Worm (Caenorhabditis elegans) whole organism, mixed stage, embryonic: Measurements from ENCODE around the gene ZK1251.3.

ENCODE experiments used
- M03D4.4 ChIP-seq: sonication (generic microtip); optimal IDR thresholded peaks from 2 replicates; lab custom pipeline; 2017; ENCODE audit warnings: mild to moderate bottlenecking, missing genetic modification characterization, missing compliant biosample characterization
- bed-3 ChIP-seq: fragments of 200-800 bp; sonication (Bioruptor generic); optimal IDR thresholded peaks from 3 replicates; lab custom pipeline; 2018; ENCODE audit warnings: mild to moderate bottlenecking, missing genetic modification characterization, moderate library complexity, missing compliant biosample characterization
- blmp-1 ChIP-seq: fragments of 150-350 bp; optimal IDR thresholded peaks from 2 replicates; lab custom pipeline; 2014; ENCODE audit warnings: missing biosample characterization, missing genetic modification characterization
- ceh-39 ChIP-seq: fragments of 150-350 bp; optimal IDR thresholded peaks from 2 replicates; lab custom pipeline; 2014; ENCODE audit warnings: missing biosample characterization, missing genetic modification characterization
- ceh-43 ChIP-seq: fragments of 200-800 bp; sonication (Bioruptor generic); optimal IDR thresholded peaks from 2 replicates; lab custom pipeline; 2018; ENCODE audit warnings: mild to moderate bottlenecking, missing genetic modification characterization, moderate library complexity, missing compliant biosample characterization
- ceh-83 ChIP-seq: fragments of 200-800 bp; sonication (Bioruptor generic); optimal IDR thresholded peaks from 2 replicates; lab custom pipeline; 2018; ENCODE audit warnings: mild to moderate bottlenecking, missing genetic modification characterization, missing compliant biosample characterization
- ces-1 ChIP-seq: fragments of 150-350 bp; optimal IDR thresholded peaks from 2 replicates; lab custom pipeline; 2014; ENCODE audit warnings: missing biosample characterization, missing genetic modification reagents, missing genetic modification characterization
- cnd-1 ChIP-seq: fragments of 200-800 bp; sonication (Bioruptor generic); optimal IDR thresholded peaks from 2 replicates; lab custom pipeline; 2018; ENCODE audit warnings: mild to moderate bottlenecking, missing genetic modification characterization, missing compliant biosample characterization
- drap-1 ChIP-seq: fragments of 200-800 bp; sonication (Bioruptor generic); optimal IDR thresholded peaks from 3 replicates; lab custom pipeline; 2018; ENCODE audit warnings: mild to moderate bottlenecking, missing genetic modification characterization, missing compliant biosample characterization
- elt-1 ChIP-seq: sonication (generic microtip); optimal IDR thresholded peaks from 2 replicates; lab custom pipeline; 2017; ENCODE audit warnings: missing genetic modification characterization, mild to moderate bottlenecking, missing compliant biosample characterization, antibody characterized with exemption, moderate library complexity, borderline replicate concordance; ENCODE audit not compliant: insufficient read depth
- elt-3 ChIP-seq: fragments of 150-350 bp; optimal IDR thresholded peaks from 2 replicates; lab custom pipeline; 2014; ENCODE audit warnings: missing biosample characterization, missing genetic modification characterization
- flh-1 ChIP-seq: fragments of 200-800 bp; sonication (Bioruptor generic); optimal IDR thresholded peaks from 2 replicates; lab custom pipeline; 2018; ENCODE audit warnings: mild to moderate bottlenecking, missing genetic modification characterization, moderate library complexity, missing compliant biosample characterization
- ham-2 ChIP-seq: fragments of 200-800 bp; sonication (Bioruptor generic); optimal IDR thresholded peaks from 2 replicates; lab custom pipeline; 2018; ENCODE audit warnings: mild to moderate bottlenecking, missing genetic modification characterization, missing compliant biosample characterization
- hlh-1 ChIP-seq: fragments of 150-350 bp; optimal IDR thresholded peaks from 2 replicates; lab custom pipeline; 2014; ENCODE audit warnings: missing biosample characterization, missing genetic modification reagents, missing genetic modification characterization
- lin-13 ChIP-seq: fragments of 150-350 bp; optimal IDR thresholded peaks from 2 replicates; lab custom pipeline; 2014; ENCODE audit warnings: missing biosample characterization, missing genetic modification characterization
- lsy-2 ChIP-seq: fragments of 150-350 bp; optimal IDR thresholded peaks from 2 replicates; lab custom pipeline; 2014; ENCODE audit warnings: missing biosample characterization, missing genetic modification characterization
- mab-5 ChIP-seq: fragments of 150-350 bp; optimal IDR thresholded peaks from 2 replicates; lab custom pipeline; 2014; ENCODE audit warnings: missing biosample characterization, missing genetic modification characterization
- mep-1 ChIP-seq: fragments of 150-350 bp; optimal IDR thresholded peaks from 2 replicates; lab custom pipeline; 2017; ENCODE audit warnings: missing biosample characterization, missing genetic modification reagents, missing genetic modification characterization, inconsistent platforms
- mls-2 ChIP-seq: sonication (generic microtip); optimal IDR thresholded peaks from 2 replicates; lab custom pipeline; 2016; ENCODE audit warnings: mild to moderate bottlenecking, missing genetic modification characterization, moderate library complexity, missing compliant biosample characterization
- nhr-12 ChIP-seq: fragments of 150-350 bp; optimal IDR thresholded peaks from 2 replicates; lab custom pipeline; 2014; ENCODE audit warnings: missing biosample characterization, missing genetic modification characterization
- nhr-2 ChIP-seq: fragments of 150-350 bp; optimal IDR thresholded peaks from 2 replicates; lab custom pipeline; 2014; ENCODE audit warnings: missing biosample characterization, missing genetic modification characterization
- nhr-237 ChIP-seq: fragments of 150-350 bp; optimal IDR thresholded peaks from 2 replicates; lab custom pipeline; 2014; ENCODE audit warnings: missing biosample characterization, missing genetic modification characterization
- nhr-28 ChIP-seq: fragments of 150-350 bp; optimal IDR thresholded peaks from 2 replicates; lab custom pipeline; 2014; ENCODE audit warnings: missing biosample characterization, missing genetic modification characterization
- pha-4 ChIP-seq: fragments of 150-350 bp; optimal IDR thresholded peaks from 2 replicates; lab custom pipeline; 2018; ENCODE audit warnings: missing biosample characterization, missing genetic modification reagents, missing genetic modification characterization
- snpc-4 ChIP-seq: fragments of 150-350 bp; optimal IDR thresholded peaks from 2 replicates; lab custom pipeline; 2014; ENCODE audit warnings: missing biosample characterization, missing genetic modification characterization
- sptf-1 ChIP-seq: sonication (generic microtip); optimal IDR thresholded peaks from 2 replicates; lab custom pipeline; 2017; ENCODE audit warnings: mild to moderate bottlenecking, missing genetic modification characterization, moderate library complexity, missing compliant biosample characterization
- tbx-8 ChIP-seq: fragments of 200-800 bp; sonication (Bioruptor generic); optimal IDR thresholded peaks from 2 replicates; lab custom pipeline; 2018; ENCODE audit warnings: mild to moderate bottlenecking, missing genetic modification characterization, moderate library complexity, missing compliant biosample characterization
- unc-120 ChIP-seq: sonication (generic microtip); optimal IDR thresholded peaks from 2 replicates; lab custom pipeline; 2017; ENCODE audit warnings: missing genetic modification characterization, missing compliant biosample characterization; ENCODE audit not compliant: poor library complexity, severe bottlenecking
- unc-39 ChIP-seq: fragments of 150-350 bp; optimal IDR thresholded peaks from 2 replicates; lab custom pipeline; 2014; ENCODE audit warnings: missing biosample characterization, missing genetic modification characterization
- unc-62 ChIP-seq: fragments of 150-350 bp; optimal IDR thresholded peaks from 2 replicates; lab custom pipeline; 2014; ENCODE audit warnings: missing biosample characterization, missing genetic modification reagents, missing genetic modification characterization
- zip-8 ChIP-seq: fragments of 150-350 bp; optimal IDR thresholded peaks from 2 replicates; lab custom pipeline; 2014; ENCODE audit warnings: missing biosample characterization, missing genetic modification characterization

ZK1251.3 gene

ce11 chrIV:9671001-9671652 is 12.3 kb upstream of the ZK1251.3 start:
- TF ChIP-seq sptf-1 (tag; lab: Kevin White, UChicago) (no peak), hlh-1 (peak; percentile 7), mls-2 (tag; lab: Kevin White, UChicago) (no peak)
- TF ChIP-seq, all 35 proteins: peak for 1

DNA sequence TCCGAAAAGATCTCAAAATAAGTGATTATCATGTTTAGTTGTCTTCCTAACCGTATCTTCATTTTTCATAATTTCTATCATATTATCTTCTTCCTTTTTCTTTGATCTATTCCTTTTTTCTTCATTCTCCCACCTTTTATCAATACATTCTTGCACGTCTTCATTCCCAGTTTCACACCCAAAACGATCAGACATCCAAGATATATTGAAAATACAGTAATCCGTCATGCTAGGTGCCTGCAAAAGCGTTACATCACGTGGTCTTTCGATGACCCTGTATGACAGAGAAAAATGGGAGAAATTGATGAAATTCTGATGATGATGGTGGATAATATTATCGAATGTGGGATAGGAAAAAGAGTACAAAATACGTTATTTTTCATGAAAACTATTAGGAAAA is 11.0 kb upstream of the ZK1251.3 start:
- TF ChIP-seq elt-1 (tag; lab: Kevin White, UChicago) = no peak

ce11 chrIV:9673206-9673605 is 10.3 kb upstream of the ZK1251.3 start:
- TF ChIP-seq unc-120 (tag; lab: Kevin White, UChicago) = no peak
- no peak for TF ChIP-seq ceh-83 (GFP tag; lab: Kevin White, UChicago)
- no peak for TF ChIP-seq mab-5 (tag; lab: Kevin White, UChicago)
- TF ChIP-seq ceh-39 = no peak
- TF ChIP-seq bed-3 (GFP tag; lab: Kevin White, UChicago) = no peak
- no peak for TF ChIP-seq nhr-28 (tag; lab: Kevin White, UChicago)
- no peak for TF ChIP-seq pha-4 (tag; lab: Kevin White, UChicago)
- no peak for TF ChIP-seq mls-2 (tag; lab: Kevin White, UChicago)
- TF ChIP-seq cnd-1 (tag; lab: Kevin White, UChicago) = no peak
- no peak for TF ChIP-seq drap-1 (GFP tag; lab: Kevin White, UChicago)
- TF ChIP-seq ceh-43 (GFP tag; lab: Kevin White, UChicago) = no peak
- TF ChIP-seq blmp-1 (tag; lab: Kevin White, UChicago) = no peak
- TF ChIP-seq ham-2 (GFP tag; lab: Kevin White, UChicago) = no peak
- TF ChIP-seq lsy-2 (tag; lab: Kevin White, UChicago) = no peak
- no peak for TF ChIP-seq flh-1 (GFP tag; lab: Kevin White, UChicago)

DNA sequence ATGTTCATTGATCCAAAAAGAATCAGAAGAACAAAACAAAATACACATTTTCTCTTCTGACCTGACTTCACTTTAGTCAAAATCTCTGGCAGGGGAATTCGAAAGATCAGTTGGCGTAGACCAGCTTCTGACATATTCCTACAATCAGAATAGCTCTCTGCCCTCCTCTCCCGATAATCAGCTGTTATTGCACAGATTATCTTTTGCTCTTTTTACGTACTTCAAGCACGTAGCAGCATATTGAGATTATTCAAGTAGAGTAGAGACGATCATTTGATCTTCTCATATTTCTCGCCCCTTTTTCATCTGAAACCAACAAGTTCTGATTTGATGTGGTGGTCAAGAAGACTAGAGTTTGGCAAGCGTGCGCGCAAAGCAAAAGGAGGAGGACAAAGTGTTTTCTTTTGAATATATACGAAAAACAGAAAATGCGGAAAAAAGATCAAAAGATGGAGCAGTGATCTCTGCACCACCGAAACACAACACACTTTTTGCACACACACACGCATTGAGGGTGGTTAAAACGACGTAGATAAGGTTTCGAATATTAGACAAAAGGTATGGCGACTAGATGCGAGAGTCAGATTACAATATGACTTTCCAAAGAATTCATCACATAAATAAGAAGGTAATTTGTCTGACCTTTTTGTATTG is 9.6 kb upstream of the ZK1251.3 start:
- TF ChIP-seq unc-62 = no peak
- TF ChIP-seq hlh-1 = no peak
- no peak for TF ChIP-seq ceh-83 (GFP tag; lab: Kevin White, UChicago)
- no peak for TF ChIP-seq drap-1 (GFP tag; lab: Kevin White, UChicago)
- no peak for TF ChIP-seq unc-120 (tag; lab: Kevin White, UChicago)
- TF ChIP-seq ham-2 (GFP tag; lab: Kevin White, UChicago) = no peak
- TF ChIP-seq lin-13 (tag; lab: Kevin White, UChicago) = no peak
- TF ChIP-seq nhr-2 (tag; lab: Kevin White, UChicago) = no peak
- no peak for TF ChIP-seq blmp-1 (tag; lab: Kevin White, UChicago)
- TF ChIP-seq pha-4 (tag; lab: Kevin White, UChicago) = no peak
- no peak for TF ChIP-seq mls-2 (tag; lab: Kevin White, UChicago)
- TF ChIP-seq M03D4.4 = no peak
- no peak for TF ChIP-seq sptf-1 (tag; lab: Kevin White, UChicago)
- TF ChIP-seq snpc-4 = no peak
- TF ChIP-seq unc-39 = no peak
- TF ChIP-seq elt-3 (tag; lab: Kevin White, UChicago) = no peak
- no peak for TF ChIP-seq tbx-8 (GFP tag; lab: Kevin White, UChicago)
- no peak for TF ChIP-seq mep-1 (tag; lab: Kevin White, UChicago)
- TF ChIP-seq nhr-237 (tag; lab: Kevin White, UChicago) = no peak
- no peak for TF ChIP-seq nhr-12 (tag; lab: Kevin White, UChicago)

DNA sequence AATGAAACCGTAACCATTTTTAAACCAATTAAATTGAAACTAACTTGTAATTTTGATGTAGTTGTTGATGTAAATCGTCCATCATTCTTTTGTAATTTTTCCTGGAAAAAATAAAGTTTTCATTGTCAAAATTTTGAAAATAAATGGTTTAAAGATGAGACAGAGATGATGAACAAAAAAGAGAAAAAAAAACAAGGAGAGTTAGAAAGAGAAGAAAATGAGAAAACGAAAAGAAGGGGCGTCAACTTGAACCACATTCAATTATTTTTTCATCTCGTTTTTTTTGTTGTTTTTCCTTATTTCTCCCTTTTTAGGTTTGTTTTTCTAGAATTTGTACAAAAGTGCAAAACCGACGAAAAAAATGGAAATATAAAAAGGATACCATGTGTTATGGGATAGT is 7.9 kb upstream of the ZK1251.3 start, which contains the start of gene nhr-34:
Gene nhr-34 (minus strand): TSS at position 101 of the 400 bp plus-strand sequence.
- TF ChIP-seq zip-8 (tag; lab: Kevin White, UChicago) = no peak
- peak; percentile 27 for TF ChIP-seq ces-1 (GFP tag; lab: Kevin White, UChicago)
- TF ChIP-seq, all 35 proteins: peak for 1
